Worm (Caenorhabditis elegans) whole organism, dauer: Measurements from ENCODE around the gene C16D9.4.

Experiments used
- unc-62 ChIP-seq: sonication (generic microtip); optimal IDR thresholded peaks from 2 replicates; lab custom pipeline; 2017; ENCODE audit warnings: missing biosample characterization, missing genetic modification reagents, missing genetic modification characterization

C16D9.4 gene

ce11 chrV:8219550-8219949, 23.1 kb downstream of the C16D9.4 start:
- TF ChIP-seq unc-62 (GFP tag; lab: Kevin White, UChicago), result no peak

ce11 chrV:8217661-8218265, 24.9 kb downstream of the C16D9.4 start, which contains the start of gene K07C11.8:
TSS of gene K07C11.8 (minus strand) at chrV:8217884.
- no peak for TF ChIP-seq unc-62 (GFP tag; lab: Kevin White, UChicago)

ce11 chrV:8217118-8217517, 25.6 kb downstream of the C16D9.4 start:
- no peak for TF ChIP-seq unc-62 (GFP tag; lab: Kevin White, UChicago)

ce11 chrV:8215158-8215557, 27.5 kb downstream of the C16D9.4 start:
- TF ChIP-seq unc-62 (GFP tag; lab: Kevin White, UChicago), result no peak

- TF ChIP-seq unc-62 (GFP tag; lab: Kevin White, UChicago), result no peak
These were observed 28.8 kb downstream of the C16D9.4 start, which contains the start of gene K07C11.7 for ce11 chrV:8213868-8214267. TSS of gene K07C11.7 (minus strand) at chrV:8213968.

ce11 chrV:8212816-8213215, 29.9 kb downstream of the C16D9.4 start:
- no peak for TF ChIP-seq unc-62 (GFP tag; lab: Kevin White, UChicago)

ce11 chrV:8211993-8212392, 30.7 kb downstream of the C16D9.4 start:
- no peak for TF ChIP-seq unc-62 (GFP tag; lab: Kevin White, UChicago)

ce11 chrV:8210527-8210926, 32.2 kb downstream of the C16D9.4 start:
- TF ChIP-seq unc-62 (GFP tag; lab: Kevin White, UChicago), result no peak

ce11 chrV:8206931-8207330, 35.8 kb downstream of the C16D9.4 start, which contains the start of gene timp-1:
TSS of gene timp-1 (plus strand) at chrV:8207235.
- TF ChIP-seq unc-62 (GFP tag; lab: Kevin White, UChicago), result no peak

- no peak for TF ChIP-seq unc-62 (GFP tag; lab: Kevin White, UChicago)
These were observed 39.5 kb downstream of the C16D9.4 start, which contains the start of gene cest-17 for ce11 chrV:8203085-8203643. TSS of gene cest-17 (plus strand) at chrV:8203332.

- no peak for TF ChIP-seq unc-62 (GFP tag; lab: Kevin White, UChicago)
These were observed 41.4 kb downstream of the C16D9.4 start, which contains the start of gene cri-2 for ce11 chrV:8201229-8201858. TSS of gene cri-2 (plus strand) at chrV:8201808.

ce11 chrV:8198994-8199393, 43.7 kb downstream of the C16D9.4 start, which contains the start of gene F20D6.11:
TSS of gene F20D6.11 (minus strand) at chrV:8199094.
- TF ChIP-seq unc-62 (GFP tag; lab: Kevin White, UChicago), result no peak

ce11 chrV:8196993-8197392, 45.7 kb downstream of the C16D9.4 start:
- no peak for TF ChIP-seq unc-62 (GFP tag; lab: Kevin White, UChicago)

ce11 chrV:8195889-8196418, 46.7 kb downstream of the C16D9.4 start, which contains the start of gene F20D6.10:
TSS of gene F20D6.10 (minus strand) at chrV:8195939.
- TF ChIP-seq unc-62 (GFP tag; lab: Kevin White, UChicago), result no peak
